Fruit fly (Drosophila melanogaster): ENCODE measurements around the gene Mst84Db.

- TF ChIP-seq N (GFP tag; optimal IDR thresholded peaks at IDR 0.05) = no peak
- TF ChIP-seq h (GFP tag; optimal IDR thresholded peaks at IDR 0.05) = no peak
- TF ChIP-seq usp (GFP tag; optimal IDR thresholded peaks at IDR 0.05) = no peak
- no peak for TF ChIP-seq dsf (GFP tag; optimal IDR thresholded peaks at IDR 0.05; ENCODE audit: borderline replicate concordance)
- no peak for TF ChIP-seq Vsx2 (GFP tag; optimal IDR thresholded peaks at IDR 0.05; ENCODE audit: partially characterized antibody)
- TF ChIP-seq br (GFP tag; optimal IDR thresholded peaks at IDR 0.05) = no peak
- TF ChIP-seq psq (GFP tag; optimal IDR thresholded peaks at IDR 0.05) = no peak
Measured at dm6 chr3R:7317107-7317506, 48.3 kb downstream of the Mst84Db start, which contains the start of gene CG10029.
